Fruit fly (Drosophila melanogaster) whole organism, pupa: ENCODE data around the gene CG15418.

Source experiments
- CG10348 ChIP-seq: fragments of 200-800 bp; sonication (Bioruptor generic); IDR thresholded peaks from 2 replicates; pipeline ENCODE4 v1.3.6; 2022; ENCODE audit warnings: missing biosample characterization, missing genetic modification characterization
- CG12605 ChIP-seq: fragments of 200-800 bp; sonication (Bioruptor generic); IDR thresholded peaks from 2 replicates; pipeline ENCODE4 v1.3.6; 2022; ENCODE audit warnings: missing biosample characterization, missing genetic modification characterization
- CG13204 ChIP-seq: fragments of 200-800 bp; sonication (Bioruptor generic); optimal IDR thresholded peaks from 2 replicates; lab custom pipeline; 2018; ENCODE audit warnings: missing biosample characterization, mild to moderate bottlenecking, missing genetic modification characterization, moderate library complexity
- CG17806 ChIP-seq: fragments of 200-800 bp; sonication (Bioruptor generic); optimal IDR thresholded peaks from 2 replicates; lab custom pipeline; 2018; ENCODE audit warnings: missing biosample characterization, mild to moderate bottlenecking, missing genetic modification characterization, moderate library complexity
- CG34367 ChIP-seq: fragments of 200-800 bp; sonication (Bioruptor generic); optimal IDR thresholded peaks from 2 replicates; lab custom pipeline; 2018; ENCODE audit warnings: missing biosample characterization, mild to moderate bottlenecking, missing genetic modification characterization
- CG8159 ChIP-seq: fragments of 200-800 bp; sonication (Bioruptor generic); optimal IDR thresholded peaks from 3 replicates; lab custom pipeline; 2018; ENCODE audit warnings: missing biosample characterization, mild to moderate bottlenecking, missing genetic modification characterization, moderate library complexity
- CG9948 ChIP-seq: fragments of 200-800 bp; sonication (Bioruptor generic); optimal IDR thresholded peaks from 2 replicates; lab custom pipeline; 2018; ENCODE audit warnings: missing biosample characterization, mild to moderate bottlenecking, missing genetic modification characterization, moderate library complexity
- D1 ChIP-seq: fragments of 200-800 bp; sonication (Bioruptor generic); optimal IDR thresholded peaks from 2 replicates; lab custom pipeline; 2018; ENCODE audit warnings: missing biosample characterization, mild to moderate bottlenecking, missing genetic modification characterization, moderate library complexity
- EcR ChIP-seq: fragments of 200-800 bp; sonication (Bioruptor generic); optimal IDR thresholded peaks from 3 replicates; lab custom pipeline; 2019; ENCODE audit warnings: missing biosample characterization, missing genetic modification characterization, mild to moderate bottlenecking, moderate library complexity, missing genetic modification reagents
- Pif1B ChIP-seq: fragments of 200-800 bp; sonication (Bioruptor generic); optimal IDR thresholded peaks from 3 replicates; lab custom pipeline; 2016; ENCODE audit warnings: missing biosample characterization, missing genetic modification characterization
- fd96Ca ChIP-seq: fragments of 200-800 bp; sonication (Bioruptor generic); IDR thresholded peaks from 3 replicates; pipeline ENCODE4 v1.3.6; 2022; ENCODE audit warnings: missing biosample characterization, missing genetic modification characterization
- rn ChIP-seq: fragments of 200-800 bp; sonication (Bioruptor generic); IDR thresholded peaks from 2 replicates; pipeline ENCODE4 v1.3.6; 2022; ENCODE audit warnings: missing biosample characterization, missing genetic modification characterization

dm6 chr2L:3668451-3668850 lies 46.9 kb upstream of the CG15418 start, which contains the start of gene Sfp24Ba:
- no peak for TF ChIP-seq EcR (GFP tag; lab: Kevin White, UChicago)
- TF ChIP-seq fd96Ca (GFP tag; lab: Robert Waterston, UW), result no peak
- no peak for TF ChIP-seq CG9948
- TF ChIP-seq CG17806 (tag; lab: Kevin White, UChicago), result no peak
- TF ChIP-seq CG13204 (GFP tag; lab: Kevin White, UChicago), result no peak
- no peak for TF ChIP-seq CG10348 (GFP tag; lab: Robert Waterston, UW)
- TF ChIP-seq CG12605 (GFP tag; lab: Robert Waterston, UW), result no peak
- no peak for TF ChIP-seq D1 (tag; lab: Kevin White, UChicago)
- TF ChIP-seq CG34367, result no peak
- TF ChIP-seq rn, result no peak
- no peak for TF ChIP-seq CG8159 (tag; lab: Kevin White, UChicago)
- TF ChIP-seq Pif1B (GFP tag; lab: Kevin White, UChicago), result no peak
